Worm (Caenorhabditis elegans): Measurements from ENCODE around the gene arrd-19.

DNA sequence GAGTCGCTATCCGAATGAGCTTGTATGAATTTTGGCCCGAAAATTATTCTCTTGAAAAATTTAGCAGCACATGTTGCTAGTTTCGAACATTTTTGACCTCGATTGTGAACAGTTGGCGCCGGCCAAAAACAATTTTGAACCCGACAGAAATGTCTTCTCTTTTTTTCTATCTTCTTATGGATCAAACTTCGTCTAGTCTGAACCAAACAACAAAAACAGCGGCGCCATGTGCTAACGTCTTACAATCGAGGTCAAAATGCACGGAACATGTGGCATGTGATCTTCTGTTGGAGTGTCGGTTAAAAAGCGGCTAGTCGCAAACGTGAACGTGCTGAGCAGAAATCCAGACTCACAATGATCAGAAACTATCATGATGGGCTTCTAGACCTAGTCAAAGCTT is 39.1 kb downstream of the arrd-19 start:
- no peak for TF ChIP-seq aly-1 (tag; optimal IDR thresholded peaks at IDR 0.05)
- no peak for TF ChIP-seq flt-1 (GFP tag; IDR thresholded peaks at IDR 0.05)

Data from whole organism, early embryonic.